Fruit fly (Drosophila melanogaster) whole organism, embryonic: ENCODE results near the gene CG43078.

Experiments
- Aef1 ChIP-seq: fragments of 200-800 bp; sonication (Bioruptor generic); IDR thresholded peaks from 3 replicates; pipeline ENCODE4 v1.3.6; 2022; ENCODE audit warnings: missing biosample characterization, missing genetic modification characterization
- Bgb ChIP-seq: fragments of 200-800 bp; sonication (Bioruptor generic); IDR thresholded peaks from 2 replicates; pipeline ENCODE4 v1.3.6; 2022; ENCODE audit warnings: missing biosample characterization, missing genetic modification characterization; ENCODE audit not compliant: partially characterized antibody
- CG10431 ChIP-seq: fragments of 200-800 bp; sonication (Bioruptor generic); optimal IDR thresholded peaks from 3 replicates; lab custom pipeline; 2018; ENCODE audit warnings: missing biosample characterization, mild to moderate bottlenecking, missing genetic modification characterization
- CG10959 ChIP-seq: fragments of 200-800 bp; sonication (Bioruptor generic); IDR thresholded peaks from 2 replicates; pipeline ENCODE4 v1.3.6; 2022; ENCODE audit warnings: missing biosample characterization, missing genetic modification characterization
- CG11085 ChIP-seq: fragments of 200-800 bp; sonication (Bioruptor generic); IDR thresholded peaks from 2 replicates; pipeline ENCODE4 v1.3.6; 2022; ENCODE audit warnings: missing biosample characterization, missing genetic modification characterization
- CG11560 ChIP-seq: fragments of 200-800 bp; sonication (Bioruptor generic); IDR thresholded peaks from 3 replicates; pipeline ENCODE4 v1.3.6; 2022; ENCODE audit warnings: missing biosample characterization, missing genetic modification characterization
- CG12769 ChIP-seq: fragments of 200-800 bp; sonication (Bioruptor generic); optimal IDR thresholded peaks from 2 replicates; lab custom pipeline; 2019; ENCODE audit warnings: missing biosample characterization, mild to moderate bottlenecking, missing genetic modification characterization, moderate library complexity
- CG13775 ChIP-seq: fragments of 200-800 bp; sonication (Bioruptor generic); optimal IDR thresholded peaks from 3 replicates; lab custom pipeline; 2017; ENCODE audit warnings: missing biosample characterization, mild to moderate bottlenecking, missing genetic modification characterization
- CG14965 ChIP-seq: fragments of 200-800 bp; sonication (Bioruptor generic); optimal IDR thresholded peaks from 2 replicates; lab custom pipeline; 2016; ENCODE audit warnings: missing biosample characterization, missing genetic modification characterization, borderline replicate concordance
- CG15479 ChIP-seq: fragments of 200-800 bp; sonication (Bioruptor generic); optimal IDR thresholded peaks from 3 replicates; lab custom pipeline; 2019; ENCODE audit warnings: missing biosample characterization, mild to moderate bottlenecking, missing genetic modification characterization, moderate library complexity
- CG16779 ChIP-seq: fragments of 200-800 bp; sonication (Bioruptor generic); IDR thresholded peaks from 2 replicates; pipeline ENCODE4 v1.3.6; 2022; ENCODE audit warnings: missing biosample characterization, missing genetic modification characterization
- CG16815 ChIP-seq: fragments of 200-800 bp; sonication (Bioruptor generic); optimal IDR thresholded peaks from 3 replicates; lab custom pipeline; 2017; ENCODE audit warnings: missing biosample characterization, mild to moderate bottlenecking, missing genetic modification characterization
- CG17186 ChIP-seq: fragments of 200-800 bp; sonication (Bioruptor generic); optimal IDR thresholded peaks from 3 replicates; lab custom pipeline; 2017; ENCODE audit warnings: missing biosample characterization, missing genetic modification reagents, missing genetic modification characterization
- CG17829 ChIP-seq: fragments of 200-800 bp; optimal IDR thresholded peaks from 2 replicates; lab custom pipeline; 2019; ENCODE audit warnings: missing biosample characterization, mild to moderate bottlenecking, missing genetic modification characterization, moderate library complexity
- CG17912 ChIP-seq: fragments of 200-800 bp; sonication (Bioruptor generic); optimal IDR thresholded peaks from 2 replicates; lab custom pipeline; 2018; ENCODE audit warnings: missing biosample characterization, mild to moderate bottlenecking, missing genetic modification characterization
- CG1792 ChIP-seq: fragments of 200-800 bp; sonication (Bioruptor generic); optimal IDR thresholded peaks from 2 replicates; lab custom pipeline; 2016; ENCODE audit warnings: missing biosample characterization, missing genetic modification characterization
- CG2116 ChIP-seq: fragments of 200-800 bp; sonication (Bioruptor generic); optimal IDR thresholded peaks from 3 replicates; lab custom pipeline; 2018; ENCODE audit warnings: missing biosample characterization, mild to moderate bottlenecking, missing genetic modification characterization
- CG2875 ChIP-seq: fragments of 200-800 bp; sonication (Bioruptor generic); optimal IDR thresholded peaks from 2 replicates; lab custom pipeline; 2017; ENCODE audit warnings: missing biosample characterization, mild to moderate bottlenecking, missing genetic modification characterization, missing genetic modification reagents
- CG8924 ChIP-seq: fragments of 200-800 bp; optimal IDR thresholded peaks from 3 replicates; lab custom pipeline; 2019; ENCODE audit warnings: missing biosample characterization, mild to moderate bottlenecking, missing genetic modification characterization, moderate library complexity
- CG9437 ChIP-seq: fragments of 200-800 bp; sonication (Bioruptor generic); optimal IDR thresholded peaks from 2 replicates; lab custom pipeline; 2018; ENCODE audit warnings: missing biosample characterization, mild to moderate bottlenecking, missing genetic modification characterization
- CTCF ChIP-seq: fragments of 200-800 bp; sonication (Bioruptor generic); optimal IDR thresholded peaks from 2 replicates; lab custom pipeline; 2017; ENCODE audit warnings: missing biosample characterization, mild to moderate bottlenecking, missing genetic modification characterization, moderate library complexity
- Camta ChIP-seq: fragments of 200-800 bp; sonication (Bioruptor generic); optimal IDR thresholded peaks from 2 replicates; lab custom pipeline; 2016; ENCODE audit warnings: missing biosample characterization, missing genetic modification characterization
- D19A ChIP-seq: fragments of 200-800 bp; optimal IDR thresholded peaks from 3 replicates; lab custom pipeline; 2019; ENCODE audit warnings: missing biosample characterization, mild to moderate bottlenecking, missing genetic modification characterization, moderate library complexity
- Dll ChIP-seq: fragments of 200-800 bp; sonication (Bioruptor generic); IDR thresholded peaks from 4 replicates; pipeline ENCODE4 v1.3.6; 2022; ENCODE audit warnings: missing biosample characterization, missing genetic modification characterization; ENCODE audit not compliant: partially characterized antibody
- Elba2 ChIP-seq: fragments of 200-800 bp; sonication (Bioruptor generic); optimal IDR thresholded peaks from 3 replicates; lab custom pipeline; 2016; ENCODE audit warnings: missing biosample characterization, missing genetic modification characterization
- HLHmδ ChIP-seq: fragments of 200-800 bp; sonication (Bioruptor generic); optimal IDR thresholded peaks from 2 replicates; lab custom pipeline; 2018; ENCODE audit warnings: missing biosample characterization, mild to moderate bottlenecking, missing genetic modification characterization, moderate library complexity
- Hr78 ChIP-seq, 2 experiments: fragments of 200-800 bp in 1 of 2; fragments of >200 bp in 1 of 2; sonication (Bioruptor generic) in 1 of 2; optimal IDR thresholded peaks; 2 replicates each; lab custom pipeline; 2017 to 2019; ENCODE audit warnings: missing biosample characterization in 2 of 2, missing genetic modification characterization in 2 of 2, mild to moderate bottlenecking in 1 of 2, moderate library complexity in 1 of 2
- Lhr ChIP-seq: fragments of 200-800 bp; sonication (Bioruptor generic); optimal IDR thresholded peaks from 3 replicates; lab custom pipeline; 2017; ENCODE audit warnings: mild to moderate bottlenecking, missing biosample characterization, missing genetic modification reagents, missing genetic modification characterization
- Sin3A ChIP-seq: fragments of >200 bp; optimal IDR thresholded peaks from 2 replicates; lab custom pipeline; 2018
- TFAM ChIP-seq: fragments of 200-800 bp; sonication (Bioruptor generic); optimal IDR thresholded peaks from 2 replicates; lab custom pipeline; 2017; ENCODE audit warnings: missing biosample characterization, missing genetic modification characterization, inconsistent platforms
- Taf1 ChIP-seq: fragments of 200-800 bp; sonication (Bioruptor generic); IDR thresholded peaks from 2 replicates; pipeline ENCODE4 v1.3.6; 2022; ENCODE audit warnings: missing biosample characterization, missing genetic modification characterization
- Tbp ChIP-seq: fragments of >200 bp; optimal IDR thresholded peaks from 2 replicates; lab custom pipeline; 2018; ENCODE audit warnings: missing biosample characterization, missing genetic modification characterization
- Usf ChIP-seq: fragments of 200-800 bp; sonication (Bioruptor generic); optimal IDR thresholded peaks from 2 replicates; lab custom pipeline; 2017; ENCODE audit warnings: missing genotype, missing biosample characterization, missing genetic modification characterization
- bowl ChIP-seq: fragments of 200-800 bp; sonication (Bioruptor generic); IDR thresholded peaks from 2 replicates; pipeline ENCODE4 v1.3.6; 2022; ENCODE audit warnings: missing biosample characterization, missing genetic modification characterization
- croc ChIP-seq: fragments of 200-800 bp; sonication (Bioruptor generic); conservative IDR thresholded peaks from 3 replicates; pipeline ENCODE4 v1.3.6; 2022; ENCODE audit warnings: missing biosample characterization, missing genetic modification characterization
- dan ChIP-seq: fragments of 200-800 bp; sonication (Bioruptor generic); IDR thresholded peaks from 2 replicates; pipeline ENCODE4 v1.3.6; 2022; ENCODE audit warnings: missing biosample characterization, missing genetic modification characterization
- danr ChIP-seq: fragments of 200-800 bp; sonication (Bioruptor generic); IDR thresholded peaks from 2 replicates; pipeline ENCODE4 v1.3.6; 2022; ENCODE audit warnings: missing biosample characterization, missing genetic modification characterization
- dm ChIP-seq: fragments of 200-800 bp; sonication (Bioruptor generic); optimal IDR thresholded peaks from 3 replicates; lab custom pipeline; 2016; ENCODE audit warnings: missing biosample characterization, missing genetic modification characterization
- dpn ChIP-seq, 2 experiments: fragments of 200-800 bp; sonication (Bioruptor generic); optimal IDR thresholded peaks; 3 replicates each; lab custom pipeline; 2016; ENCODE audit warnings: missing biosample characterization in 2 of 2, missing genetic modification characterization in 2 of 2
- en ChIP-seq: fragments of 200-800 bp; sonication (Bioruptor generic); optimal IDR thresholded peaks from 2 replicates; lab custom pipeline; 2016; ENCODE audit warnings: missing biosample characterization, missing genetic modification characterization
- gcm ChIP-seq: fragments of 200-800 bp; sonication (Bioruptor generic); optimal IDR thresholded peaks from 2 replicates; lab custom pipeline; 2019; ENCODE audit warnings: missing biosample characterization, mild to moderate bottlenecking, missing genetic modification characterization, moderate library complexity
- gro ChIP-seq: fragments of 200-800 bp; sonication (Bioruptor generic); optimal IDR thresholded peaks from 2 replicates; lab custom pipeline; 2016; ENCODE audit warnings: missing biosample characterization, missing genetic modification characterization
- jumu ChIP-seq: fragments of 200-800 bp; sonication (Bioruptor generic); optimal IDR thresholded peaks from 3 replicates; lab custom pipeline; 2016; ENCODE audit warnings: missing biosample characterization, missing genetic modification characterization
- lov ChIP-seq, 2 experiments: fragments of 200-800 bp in 1 of 2; fragments of >200 bp in 1 of 2; sonication (Bioruptor generic) in 1 of 2; IDR thresholded peaks in 1 of 2; optimal IDR thresholded peaks in 1 of 2; 2 replicates in 1 of 2; 3 replicates in 1 of 2; pipeline versions ENCODE4 v1.3.6 to Lab custom; 2017 to 2022; ENCODE audit warnings: missing biosample characterization in 1 of 2, missing genetic modification characterization in 1 of 2
- pho ChIP-seq: fragments of 200-800 bp; sonication (Bioruptor generic); optimal IDR thresholded peaks from 2 replicates; lab custom pipeline; 2016; ENCODE audit warnings: missing biosample characterization, missing genetic modification characterization
- row ChIP-seq: fragments of 200-800 bp; sonication (Bioruptor generic); IDR thresholded peaks from 3 replicates; pipeline ENCODE4 v1.3.6; 2022; ENCODE audit warnings: missing biosample characterization, missing genetic modification characterization
- sc ChIP-seq, 3 experiments: fragments of >200 bp in 2 of 3; fragments of 200-800 bp in 1 of 3; sonication (Bioruptor generic) in 1 of 3; optimal IDR thresholded peaks; 2 replicates in 2 of 3; 3 replicates in 1 of 3; lab custom pipeline; 2017; ENCODE audit warnings: mild to moderate bottlenecking in 1 of 3, missing biosample characterization in 1 of 3, missing genetic modification characterization in 1 of 3, missing genetic modification reagents in 1 of 3
- trem ChIP-seq: fragments of 200-800 bp; optimal IDR thresholded peaks from 3 replicates; lab custom pipeline; 2019; ENCODE audit warnings: missing biosample characterization, mild to moderate bottlenecking, missing genetic modification characterization, moderate library complexity
- tx ChIP-seq: fragments of 200-800 bp; sonication (Bioruptor generic); optimal IDR thresholded peaks from 2 replicates; lab custom pipeline; 2016; ENCODE audit warnings: missing biosample characterization, missing genetic modification characterization

Gene CG43078

dm6 chr3L:8584086-8584485 is 7.5 kb downstream of the CG43078 start (continued):
- TF ChIP-seq lov (optimal IDR thresholded peaks at IDR 0.05; lab: Kevin White, UChicago): no peak
- TF ChIP-seq lov (GFP tag; IDR thresholded peaks at IDR 0.05; lab: Robert Waterston, UW): no peak
- TF ChIP-seq dpn (GFP tag; optimal IDR thresholded peaks at IDR 0.05; lab: Kevin White, UChicago): peak in 1 of 2 experiments; percentile 30
- TF ChIP-seq CG2116 (GFP tag; lab: Kevin White, UChicago): peak; percentile 28
- TF ChIP-seq HLHmδ (GFP tag; lab: Kevin White, UChicago): no peak
- TF ChIP-seq CG11560: no peak
- TF ChIP-seq Elba2 (GFP tag; lab: Kevin White, UChicago): no peak
- peak; percentile 58 for TF ChIP-seq CG1792 (GFP tag; lab: Kevin White, UChicago)
- TF ChIP-seq CG10959: no peak
- no peak for TF ChIP-seq TFAM (GFP tag; lab: Kevin White, UChicago)
- TF ChIP-seq CG11085 (GFP tag; lab: Robert Waterston, UW): peak; percentile 24; the same call in 1 of the 2 replicates
- TF ChIP-seq dan (GFP tag; lab: Robert Waterston, UW): no peak
- TF ChIP-seq trem (tag; lab: Kevin White, UChicago): no peak
- TF ChIP-seq CG10431 (GFP tag; lab: Kevin White, UChicago): no peak
- TF ChIP-seq dm (GFP tag; lab: Kevin White, UChicago): no peak
- TF ChIP-seq Bgb (GFP tag; lab: Robert Waterston, UW): no peak
- TF ChIP-seq tx (GFP tag; lab: Kevin White, UChicago): no peak
- TF ChIP-seq row: no peak
- TF ChIP-seq Taf1: no peak
- no peak for TF ChIP-seq CG13775
- TF ChIP-seq Lhr (GFP tag; lab: Kevin White, UChicago): no peak
- no peak for TF ChIP-seq CG8924 (tag; lab: Kevin White, UChicago)
- peak; percentile 56 for TF ChIP-seq CG12769 (tag; lab: Kevin White, UChicago)
- TF ChIP-seq CG2875 (GFP tag; lab: Kevin White, UChicago): peak; percentile 49
- TF ChIP-seq, all 482 proteins: peak for 111

- peak; percentile 96 for TF ChIP-seq pho (GFP tag; lab: Kevin White, UChicago)
- peak; percentile 92 for TF ChIP-seq gcm
- peak; percentile 95 for TF ChIP-seq CG17186 (GFP tag; lab: Kevin White, UChicago)
- peak; percentile 69 for TF ChIP-seq danr (GFP tag; lab: Robert Waterston, UW)
- peak; percentile 55 for TF ChIP-seq Sin3A
- peak; percentile 42; the same call in 1 of the 4 replicates for TF ChIP-seq Dll (GFP tag; lab: Robert Waterston, UW)
- TF ChIP-seq Aef1 (GFP tag; lab: Robert Waterston, UW): peak; percentile 86
- TF ChIP-seq Hr78 (GFP tag; optimal IDR thresholded peaks at IDR 0.05; lab: Kevin White, UChicago): no peak
- TF ChIP-seq Usf: peak; percentile 86
- peak; percentile 93 for TF ChIP-seq CG17829 (tag; lab: Kevin White, UChicago)
- TF ChIP-seq jumu (GFP tag; lab: Kevin White, UChicago): peak; percentile 95
- TF ChIP-seq CG9437: peak; percentile 88
- TF ChIP-seq CTCF (GFP tag; lab: Kevin White, UChicago): peak; percentile 70
- TF ChIP-seq CG13775: peak; percentile 97
- peak; percentile 98 for TF ChIP-seq CG17912
- peak; percentile 40 for TF ChIP-seq CG15479
- TF ChIP-seq CG16815 (GFP tag; lab: Kevin White, UChicago): peak; percentile 76
- peak; percentile 79 for TF ChIP-seq croc (GFP tag; lab: Robert Waterston, UW)
- TF ChIP-seq D19A (tag; lab: Kevin White, UChicago): peak; percentile 72
- TF ChIP-seq CG14965: peak; percentile 82
- no peak for TF ChIP-seq sc (optimal IDR thresholded peaks at IDR 0.05; lab: Kevin White, UChicago)
- peak; percentile 88 for TF ChIP-seq sc (GFP tag; optimal IDR thresholded peaks at IDR 0.05; lab: Kevin White, UChicago)
- peak; percentile 97 for TF ChIP-seq CG16779 (GFP tag; lab: Robert Waterston, UW)
- TF ChIP-seq Tbp: no peak
- peak; percentile 96 for TF ChIP-seq Camta (GFP tag; lab: Kevin White, UChicago)
- TF ChIP-seq en: peak; percentile 90
- TF ChIP-seq bowl (GFP tag; lab: Robert Waterston, UW): peak; percentile 87
- peak; percentile 97 for TF ChIP-seq gro (GFP tag; lab: Kevin White, UChicago)
These were observed 24.3 kb downstream of the CG43078 start, which contains the start of the genes Nelf-E and RpL14 for dm6 chr3L:8600752-8601433. Nelf-E (minus strand) TSS chr3L:8600879. RpL14 (plus strand) TSS chr3L:8601006.
